Worm (Caenorhabditis elegans) whole organism, young adult: ENCODE data around the gene nhr-153.

ENCODE experiments used
- B0019.2 ChIP-seq: fragments of 200-800 bp; sonication (Bioruptor generic); conservative IDR thresholded peaks from 2 replicates; pipeline ENCODE4 v1.3.6; 2022; ENCODE audit warnings: missing genetic modification reagents, missing genetic modification characterization, missing compliant biosample characterization
- C17E4.6 ChIP-seq: fragments of 200-800 bp; sonication (Bioruptor generic); IDR thresholded peaks from 2 replicates; pipeline ENCODE4 v1.3.6; 2022; ENCODE audit warnings: missing genetic modification reagents, missing genetic modification characterization, missing compliant biosample characterization
- D2030.7 ChIP-seq: fragments of 200-800 bp; sonication (Bioruptor generic); IDR thresholded peaks from 2 replicates; pipeline ENCODE4 v1.3.6; 2022; ENCODE audit warnings: missing genetic modification reagents, missing genetic modification characterization, missing compliant biosample characterization
- F49E8.2 ChIP-seq: sonication (generic microtip); optimal IDR thresholded peaks from 3 replicates; lab custom pipeline; 2017; ENCODE audit warnings: missing genetic modification characterization, mild to moderate bottlenecking, missing compliant biosample characterization, antibody characterized with exemption, moderate library complexity; ENCODE audit not compliant: insufficient read depth
- him-1 ChIP-seq: sonication (generic microtip); optimal IDR thresholded peaks from 2 replicates; lab custom pipeline; 2016; ENCODE audit warnings: missing genotype, missing genetic modification reagents, missing genetic modification characterization, missing compliant biosample characterization
- hlh-26 ChIP-seq: fragments of 200-800 bp; sonication (Bioruptor generic); conservative IDR thresholded peaks from 2 replicates; pipeline ENCODE4 v1.3.6; 2022; ENCODE audit warnings: missing genetic modification reagents, missing genetic modification characterization, missing compliant biosample characterization
- hrde-1 ChIP-seq: sonication (generic microtip); optimal IDR thresholded peaks from 2 replicates; lab custom pipeline; 2016; ENCODE audit warnings: missing genetic modification characterization, mild to moderate bottlenecking, missing compliant biosample characterization, moderate library complexity, missing genotype, missing genetic modification reagents, borderline replicate concordance
- nhr-80 ChIP-seq: sonication (generic microtip); optimal IDR thresholded peaks from 2 replicates; lab custom pipeline; 2016; ENCODE audit warnings: missing genetic modification characterization, missing compliant biosample characterization
- nhr-90 ChIP-seq: sonication (generic microtip); optimal IDR thresholded peaks from 2 replicates; lab custom pipeline; 2016; ENCODE audit warnings: missing genotype, mild to moderate bottlenecking, missing genetic modification characterization, missing compliant biosample characterization
- pha-4 ChIP-seq: fragments of 150-350 bp; sonication (generic microtip); optimal IDR thresholded peaks from 2 replicates; lab custom pipeline; 2014; ENCODE audit warnings: missing biosample characterization, missing genetic modification reagents, missing genetic modification characterization
- unc-62 ChIP-seq: fragments of 150-350 bp; optimal IDR thresholded peaks from 2 replicates; lab custom pipeline; 2014; ENCODE audit warnings: missing biosample characterization, missing genetic modification reagents, missing genetic modification characterization

DNA sequence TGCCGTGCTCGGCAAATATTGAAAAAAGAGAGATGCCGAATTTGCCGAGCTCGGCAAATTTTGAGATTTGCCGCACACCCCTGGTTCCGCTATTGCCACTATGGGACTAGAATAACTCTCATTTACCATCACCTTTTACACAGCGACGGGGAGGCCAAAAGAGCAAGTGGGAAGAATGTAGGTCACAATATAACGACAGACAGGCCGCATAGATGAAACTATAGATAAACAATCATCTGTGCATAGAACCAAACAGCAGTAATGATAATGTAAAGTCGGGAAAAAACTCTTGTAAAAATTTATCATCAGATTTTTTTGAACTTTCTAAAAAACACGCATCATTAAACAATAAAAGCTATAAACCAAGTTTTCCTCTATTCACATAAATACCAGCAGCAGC, 35.6 kb upstream of the nhr-153 start, which contains the start of gene kmo-2:
- TF ChIP-seq him-1 (tag; lab: Kevin White, UChicago) = no peak
- no peak for TF ChIP-seq hrde-1
- no peak for TF ChIP-seq D2030.7 (GFP tag; lab: Robert Waterston, UW)
- no peak for TF ChIP-seq C17E4.6 (GFP tag; lab: Robert Waterston, UW)
- no peak for TF ChIP-seq F49E8.2 (tag; lab: Kevin White, UChicago)
- TF ChIP-seq pha-4 = no peak
- TF ChIP-seq unc-62 (GFP tag; lab: Kevin White, UChicago) = no peak
- no peak for TF ChIP-seq nhr-80 (tag; lab: Kevin White, UChicago)
- no peak for TF ChIP-seq nhr-90
- no peak for TF ChIP-seq hlh-26
- TF ChIP-seq B0019.2 (GFP tag; lab: Robert Waterston, UW) = no peak
